Worm (Caenorhabditis elegans) whole organism, L2 larva: ENCODE measurements around the gene lin-14.

ENCODE experiments used
- ZK546.5 ChIP-seq: sonication (generic microtip); optimal IDR thresholded peaks from 2 replicates; lab custom pipeline; 2017; ENCODE audit warnings: missing biosample characterization, missing genetic modification characterization
- ama-1 ChIP-seq: fragments of 150-350 bp; optimal IDR thresholded peaks from 2 replicates; lab custom pipeline; 2018; ENCODE audit warnings: inconsistent platforms
- ceh-82 ChIP-seq: fragments of 150-350 bp; optimal IDR thresholded peaks from 2 replicates; lab custom pipeline; 2014; ENCODE audit warnings: missing biosample characterization, missing genetic modification characterization
- elt-1 ChIP-seq: fragments of 150-350 bp; optimal IDR thresholded peaks from 2 replicates; lab custom pipeline; 2014; ENCODE audit warnings: missing biosample characterization, missing genetic modification characterization
- lin-39 ChIP-seq: fragments of 150-350 bp; optimal IDR thresholded peaks from 2 replicates; lab custom pipeline; 2014; ENCODE audit warnings: missing biosample characterization, missing genetic modification reagents, missing genetic modification characterization
- mbf-1 ChIP-seq: sonication (generic microtip); optimal IDR thresholded peaks from 2 replicates; lab custom pipeline; 2017; ENCODE audit warnings: missing biosample characterization, missing genetic modification characterization
- nhr-12 ChIP-seq: fragments of 150-350 bp; optimal IDR thresholded peaks from 2 replicates; lab custom pipeline; 2014; ENCODE audit warnings: missing biosample characterization, missing genetic modification characterization
- unc-62 ChIP-seq: fragments of 150-350 bp; optimal IDR thresholded peaks from 2 replicates; lab custom pipeline; 2014; ENCODE audit warnings: missing biosample characterization, missing genetic modification reagents, missing genetic modification characterization

DNA sequence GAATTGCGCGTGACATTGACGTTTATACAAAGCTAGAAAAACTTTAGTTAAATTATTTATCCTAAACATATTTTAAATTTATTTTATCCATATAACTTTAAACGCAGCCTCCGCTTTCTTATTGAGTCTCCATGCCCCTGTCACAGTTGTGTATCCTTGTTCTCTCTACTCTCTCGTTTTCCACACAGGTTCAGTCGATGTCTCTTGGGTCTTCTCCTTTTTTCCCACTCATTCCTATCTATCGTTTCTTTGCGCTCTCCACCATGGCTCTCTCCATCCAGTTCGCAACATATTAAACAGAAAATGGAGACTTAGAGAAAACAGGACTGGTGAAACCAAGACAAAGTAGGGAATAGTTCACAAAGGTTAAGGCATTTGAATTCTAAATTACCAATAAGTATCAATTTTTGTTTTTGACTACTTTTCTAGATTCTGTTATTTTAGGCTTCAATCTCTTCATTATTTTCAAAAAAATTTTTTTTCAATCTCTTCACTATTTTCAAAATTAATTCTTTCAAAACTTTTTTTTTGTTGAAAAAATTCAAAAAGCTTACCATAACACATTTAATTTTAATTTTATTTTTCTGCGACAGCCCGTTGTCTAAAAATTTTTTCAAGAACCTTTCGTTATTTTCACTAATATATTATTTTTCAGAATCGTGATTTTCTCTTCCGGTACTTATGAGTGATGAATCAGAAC, 56.8 kb downstream of the lin-14 start, which contains the start of gene sdc-2:
- TF ChIP-seq elt-1 (tag; lab: Kevin White, UChicago) (no peak), unc-62 (GFP tag; lab: Kevin White, UChicago) (no peak), lin-39 (tag; lab: Kevin White, UChicago) (no peak), ceh-82 (tag; lab: Kevin White, UChicago) (no peak), ZK546.5 (tag; lab: Kevin White, UChicago) (no peak), mbf-1 (tag; lab: Kevin White, UChicago) (no peak), ama-1 (lab: Kevin White, UChicago) (no peak), nhr-12 (no peak)
